Fruit fly (Drosophila melanogaster): ENCODE results near the gene CG14610.

Gene CG14610

dm6 chr3R:7150544-7151406 is 6.7 kb upstream of the CG14610 start, which contains the start of the genes gfzf and Sas-4 (continued):
- TF ChIP-seq sc (optimal IDR thresholded peaks at IDR 0.05) (no peak), sc (GFP tag; optimal IDR thresholded peaks at IDR 0.05) (peak; percentile 8), Rx (GFP tag; IDR thresholded peaks at IDR 0.05) (peak; percentile 44; the same call in 1 of the 2 replicates), Hmx (GFP tag; optimal IDR thresholded peaks at IDR 0.05) (no peak), CG9437 (GFP tag; optimal IDR thresholded peaks at IDR 0.05) (peak; percentile 60), CG9727 (GFP tag; optimal IDR thresholded peaks at IDR 0.05) (peak; percentile 68), CG3281 (GFP tag; optimal IDR thresholded peaks at IDR 0.05) (peak; percentile 75), CG32772 (GFP tag; IDR thresholded peaks at IDR 0.05) (peak; percentile 52; the same call in 1 of the 2 replicates), CG17385 (GFP tag; optimal IDR thresholded peaks at IDR 0.05) (peak; percentile 46), mam (GFP tag; optimal IDR thresholded peaks at IDR 0.05) (peak; percentile 57), slbo (GFP tag; IDR thresholded peaks at IDR 0.05) (peak; percentile 84), Atf3 (GFP tag; optimal IDR thresholded peaks at IDR 0.05) (peak; percentile 43), CG18619 (GFP tag; optimal IDR thresholded peaks at IDR 0.05) (peak; percentile 56), CG14014 (GFP tag; IDR thresholded peaks at IDR 0.05) (peak; percentile 66; the same call in 1 of the 2 replicates), CG11093 (GFP tag; IDR thresholded peaks at IDR 0.05) (peak; percentile 80; the same call in 2 of the 3 replicates), CG12104 (GFP tag; optimal IDR thresholded peaks at IDR 0.05) (peak; percentile 12), Dad (GFP tag; optimal IDR thresholded peaks at IDR 0.05) (no peak), dysf (GFP tag; IDR thresholded peaks at IDR 0.05) (peak; percentile 49; the same call in 1 of the 3 replicates), toy (GFP tag; IDR thresholded peaks at IDR 0.05) (no peak), luna (GFP tag; optimal IDR thresholded peaks at IDR 0.05) (peak; percentile 36), Adf1 (GFP tag; IDR thresholded peaks at IDR 0.05) (peak; percentile 18; the same call in 1 of the 2 replicates), CG14050 (GFP tag; IDR thresholded peaks at IDR 0.05) (no peak; the same call in 2 of the 3 replicates), jigr1 (GFP tag; IDR thresholded peaks at IDR 0.05) (0 out of 3 replicates have a peak, but pooled peaks have one; percentile 35), kni (GFP tag; optimal IDR thresholded peaks at IDR 0.05) (no peak), sr (GFP tag; IDR thresholded peaks at IDR 0.05) (no peak), crc (GFP tag; optimal IDR thresholded peaks at IDR 0.05) (no peak), CG2889 (GFP tag; IDR thresholded peaks at IDR 0.05) (peak; percentile 68), CG7357 (GFP tag; IDR thresholded peaks at IDR 0.05) (peak; percentile 46; the same call in 1 of the 3 replicates), CG5245 (GFP tag; optimal IDR thresholded peaks at IDR 0.05) (peak; percentile 25), ap (GFP tag; IDR thresholded peaks at IDR 0.05) (no peak), CG9876 (GFP tag; optimal IDR thresholded peaks at IDR 0.05) (peak; percentile 20), Ets97D (GFP tag; optimal IDR thresholded peaks at IDR 0.05) (no peak), CG10543 (GFP tag; optimal IDR thresholded peaks at IDR 0.05) (peak; percentile 57), Chrac-16 (GFP tag; optimal IDR thresholded peaks at IDR 0.05) (peak; percentile 69), abd-A (tag; optimal IDR thresholded peaks at IDR 0.05) (no peak), CG18011 (GFP tag; optimal IDR thresholded peaks at IDR 0.05) (peak; percentile 63), CG13775 (GFP tag; optimal IDR thresholded peaks at IDR 0.05) (peak; percentile 78), zfh2 (GFP tag; optimal IDR thresholded peaks at IDR 0.05) (peak; percentile 70), ftz-f1 (GFP tag; optimal IDR thresholded peaks at IDR 0.05) (no peak), CG7987 (GFP tag; optimal IDR thresholded peaks at IDR 0.05) (no peak), Dref (GFP tag; IDR thresholded peaks at IDR 0.05) (0 out of 2 replicates have a peak, but pooled peaks have one; percentile 32), zfh1 (GFP tag; IDR thresholded peaks at IDR 0.05) (peak; percentile 70; the same call in 2 of the 3 replicates), cg (GFP tag; optimal IDR thresholded peaks at IDR 0.05) (no peak), peb (GFP tag; IDR thresholded peaks at IDR 0.05) (peak; percentile 51; the same call in 1 of the 2 replicates), CG30403 (GFP tag; optimal IDR thresholded peaks at IDR 0.05) (peak; percentile 82), CG1603 (tag; optimal IDR thresholded peaks at IDR 0.05) (no peak), Nf-YC (tag; optimal IDR thresholded peaks at IDR 0.05) (peak; percentile 34), pfk (GFP tag; optimal IDR thresholded peaks at IDR 0.05) (no peak), CG13296 (GFP tag; optimal IDR thresholded peaks at IDR 0.05) (peak; percentile 4), Xrp1 (GFP tag; IDR thresholded peaks at IDR 0.05) (peak; percentile 53; the same call in 1 of the 2 replicates)
